Fruit fly (Drosophila melanogaster) whole organism, embryonic: ENCODE data around the gene Fdx1.

Experiments used
- Bdp1 ChIP-seq: fragments of 200-800 bp; sonication (Bioruptor generic); optimal IDR thresholded peaks from 3 replicates; lab custom pipeline; 2016; ENCODE audit warnings: missing biosample characterization, missing genetic modification characterization
- CG10267 ChIP-seq: fragments of 200-800 bp; sonication (Bioruptor generic); optimal IDR thresholded peaks from 2 replicates; lab custom pipeline; 2018; ENCODE audit warnings: missing biosample characterization, mild to moderate bottlenecking, missing genetic modification characterization, moderate library complexity
- CG10321 ChIP-seq: fragments of 200-800 bp; sonication (Bioruptor generic); IDR thresholded peaks from 2 replicates; pipeline ENCODE4 v1.3.6; 2022; ENCODE audit warnings: missing biosample characterization, missing genetic modification characterization
- CG10431 ChIP-seq: fragments of 200-800 bp; sonication (Bioruptor generic); optimal IDR thresholded peaks from 3 replicates; lab custom pipeline; 2018; ENCODE audit warnings: missing biosample characterization, mild to moderate bottlenecking, missing genetic modification characterization
- CG10654 ChIP-seq: fragments of 200-800 bp; sonication (Bioruptor generic); optimal IDR thresholded peaks from 2 replicates; lab custom pipeline; 2016; ENCODE audit warnings: missing biosample characterization, missing genetic modification characterization
- CG12299 ChIP-seq: fragments of 200-800 bp; sonication (Bioruptor generic); optimal IDR thresholded peaks from 2 replicates; lab custom pipeline; 2018; ENCODE audit warnings: missing biosample characterization, mild to moderate bottlenecking, missing genetic modification characterization
- CG14667 ChIP-seq: fragments of 200-800 bp; sonication (Bioruptor generic); IDR thresholded peaks from 2 replicates; pipeline ENCODE4 v1.3.6; 2022; ENCODE audit warnings: missing biosample characterization, missing genetic modification characterization
- CG15514 ChIP-seq: fragments of 200-800 bp; sonication (Bioruptor generic); optimal IDR thresholded peaks from 3 replicates; lab custom pipeline; 2017; ENCODE audit warnings: missing biosample characterization, missing genetic modification characterization, mild to moderate bottlenecking, moderate library complexity, missing genetic modification reagents
- CG1603 ChIP-seq: fragments of 200-800 bp; sonication (Bioruptor generic); optimal IDR thresholded peaks from 2 replicates; lab custom pipeline; 2019; ENCODE audit warnings: missing biosample characterization, mild to moderate bottlenecking, missing genetic modification characterization, moderate library complexity
- CG17568 ChIP-seq: fragments of 200-800 bp; sonication (Bioruptor generic); optimal IDR thresholded peaks from 2 replicates; lab custom pipeline; 2018; ENCODE audit warnings: missing biosample characterization, mild to moderate bottlenecking, missing genetic modification characterization, moderate library complexity
- CG17612 ChIP-seq: fragments of 200-800 bp; sonication (Bioruptor generic); IDR thresholded peaks from 2 replicates; pipeline ENCODE4 v1.3.6; 2022; ENCODE audit warnings: missing biosample characterization, missing genetic modification characterization
- CG2712 ChIP-seq: fragments of 200-800 bp; optimal IDR thresholded peaks from 3 replicates; lab custom pipeline; 2019; ENCODE audit warnings: missing biosample characterization, mild to moderate bottlenecking, missing genetic modification characterization, moderate library complexity
- CG31365 ChIP-seq: fragments of 200-800 bp; sonication (Bioruptor generic); optimal IDR thresholded peaks from 2 replicates; lab custom pipeline; 2018; ENCODE audit warnings: missing biosample characterization, mild to moderate bottlenecking, missing genetic modification characterization
- CG3407 ChIP-seq: fragments of 200-800 bp; sonication (Bioruptor generic); optimal IDR thresholded peaks from 2 replicates; lab custom pipeline; 2018; ENCODE audit warnings: missing biosample characterization, mild to moderate bottlenecking, missing genetic modification characterization
- CG34422 ChIP-seq: fragments of 200-800 bp; sonication (Bioruptor generic); IDR thresholded peaks from 3 replicates; pipeline ENCODE4 v1.3.6; 2022; ENCODE audit warnings: missing biosample characterization, missing genetic modification characterization
- CG4282 ChIP-seq: fragments of 200-800 bp; sonication (Bioruptor generic); optimal IDR thresholded peaks from 2 replicates; lab custom pipeline; 2016; ENCODE audit warnings: missing biosample characterization, missing genetic modification characterization
- CG43689 ChIP-seq: fragments of 200-800 bp; sonication (Bioruptor generic); IDR thresholded peaks from 2 replicates; pipeline ENCODE4 v1.3.6; 2022; ENCODE audit warnings: missing biosample characterization, missing genetic modification characterization
- CG4404 ChIP-seq: fragments of 200-800 bp; sonication (Bioruptor generic); IDR thresholded peaks from 2 replicates; pipeline ENCODE4 v1.3.6; 2022; ENCODE audit warnings: missing biosample characterization, missing genetic modification characterization
- CG4820 ChIP-seq: fragments of 200-800 bp; sonication (Bioruptor generic); optimal IDR thresholded peaks from 3 replicates; lab custom pipeline; 2016; ENCODE audit warnings: missing biosample characterization, missing genetic modification characterization
- CG4854 ChIP-seq: fragments of 200-800 bp; sonication (Bioruptor generic); optimal IDR thresholded peaks from 2 replicates; lab custom pipeline; 2016; ENCODE audit warnings: missing biosample characterization, missing genetic modification characterization, inconsistent platforms
- CG6765 ChIP-seq: fragments of 200-800 bp; sonication (Bioruptor generic); optimal IDR thresholded peaks from 3 replicates; lab custom pipeline; 2017; ENCODE audit warnings: missing biosample characterization, mild to moderate bottlenecking, missing genetic modification characterization
- CG9609 ChIP-seq: fragments of 200-800 bp; sonication (Bioruptor generic); optimal IDR thresholded peaks from 3 replicates; lab custom pipeline; 2016; ENCODE audit warnings: missing biosample characterization, missing genetic modification characterization
- CkIIα-i1 ChIP-seq: fragments of 200-800 bp; sonication (Bioruptor generic); IDR thresholded peaks from 2 replicates; pipeline ENCODE4 v1.3.6; 2022; ENCODE audit warnings: missing biosample characterization, missing genetic modification characterization
- Dip2 ChIP-seq: fragments of 200-800 bp; sonication (Bioruptor generic); IDR thresholded peaks from 2 replicates; pipeline ENCODE4 v1.3.6; 2022; ENCODE audit warnings: missing biosample characterization, missing genetic modification characterization
- Dip3 ChIP-seq: fragments of 200-800 bp; sonication (Bioruptor generic); optimal IDR thresholded peaks from 3 replicates; lab custom pipeline; 2016; ENCODE audit warnings: missing biosample characterization, missing genetic modification characterization
- Ets65A ChIP-seq: fragments of 200-800 bp; sonication (Bioruptor generic); peaks from one replicate; lab custom pipeline; 2016; ENCODE audit warnings: missing biosample characterization, missing genetic modification characterization
- Jarid2 ChIP-seq: fragments of 200-800 bp; sonication (Bioruptor generic); optimal IDR thresholded peaks from 3 replicates; lab custom pipeline; 2017; ENCODE audit warnings: mild to moderate bottlenecking, missing biosample characterization, missing genetic modification reagents, missing genetic modification characterization
- Mad ChIP-seq: fragments of 200-800 bp; sonication (Bioruptor generic); optimal IDR thresholded peaks from 2 replicates; lab custom pipeline; 2016; ENCODE audit warnings: missing biosample characterization, missing genetic modification characterization
- Sry-δ ChIP-seq: fragments of 200-800 bp; sonication (Bioruptor generic); optimal IDR thresholded peaks from 2 replicates; lab custom pipeline; 2016; ENCODE audit warnings: missing biosample characterization, missing genetic modification characterization
- ac ChIP-seq: fragments of 200-800 bp; sonication (Bioruptor generic); optimal IDR thresholded peaks from 3 replicates; lab custom pipeline; 2017; ENCODE audit warnings: missing biosample characterization, mild to moderate bottlenecking, missing genetic modification characterization
- ash1 ChIP-seq: fragments of 200-800 bp; sonication (Bioruptor generic); optimal IDR thresholded peaks from 2 replicates; lab custom pipeline; 2018; ENCODE audit warnings: missing biosample characterization, mild to moderate bottlenecking, missing genetic modification characterization
- ato ChIP-seq: fragments of 200-800 bp; sonication (Bioruptor generic); IDR thresholded peaks from 2 replicates; pipeline ENCODE4 v1.3.6; 2022; ENCODE audit warnings: missing biosample characterization, missing genetic modification characterization; ENCODE audit not compliant: partially characterized antibody
- chm ChIP-seq: fragments of 200-800 bp; sonication (Bioruptor generic); IDR thresholded peaks from 2 replicates; pipeline ENCODE4 v1.3.6; 2022; ENCODE audit warnings: missing biosample characterization, missing genetic modification characterization
- chn ChIP-seq: fragments of 200-800 bp; sonication (Bioruptor generic); optimal IDR thresholded peaks from 2 replicates; lab custom pipeline; 2016; ENCODE audit warnings: missing biosample characterization, missing genetic modification characterization
- dmrt11E ChIP-seq: fragments of 200-800 bp; sonication (Bioruptor generic); optimal IDR thresholded peaks from 3 replicates; lab custom pipeline; 2018; ENCODE audit warnings: missing biosample characterization, mild to moderate bottlenecking, missing genetic modification characterization, moderate library complexity
- eyg ChIP-seq: fragments of 200-800 bp; sonication (Bioruptor generic); optimal IDR thresholded peaks from 3 replicates; lab custom pipeline; 2016; ENCODE audit warnings: missing biosample characterization, missing genetic modification characterization
- gcm2 ChIP-seq: fragments of 200-800 bp; sonication (Bioruptor generic); optimal IDR thresholded peaks from 2 replicates; lab custom pipeline; 2016; ENCODE audit warnings: missing biosample characterization, missing genetic modification characterization
- jigr1 ChIP-seq: fragments of 200-800 bp; sonication (Bioruptor generic); IDR thresholded peaks from 3 replicates; pipeline ENCODE4 v1.3.6; 2022; ENCODE audit warnings: missing biosample characterization, missing genetic modification characterization
- kni ChIP-seq: fragments of 200-800 bp; sonication (Bioruptor generic); optimal IDR thresholded peaks from 3 replicates; lab custom pipeline; 2017; ENCODE audit warnings: mild to moderate bottlenecking, missing biosample characterization, missing genetic modification reagents, missing genetic modification characterization
- lmd ChIP-seq: fragments of 200-800 bp; sonication (Bioruptor generic); IDR thresholded peaks from 2 replicates; pipeline ENCODE4 v1.3.6; 2022; ENCODE audit warnings: missing biosample characterization, missing genetic modification characterization
- luna ChIP-seq: fragments of 200-800 bp; sonication (Bioruptor generic); optimal IDR thresholded peaks from 2 replicates; lab custom pipeline; 2016; ENCODE audit warnings: missing biosample characterization, missing genetic modification characterization
- nerfin-2 ChIP-seq: fragments of 200-800 bp; sonication (Bioruptor generic); IDR thresholded peaks from 2 replicates; pipeline ENCODE4 v1.3.6; 2022; ENCODE audit warnings: missing biosample characterization, missing genetic modification characterization; ENCODE audit not compliant: partially characterized antibody
- onecut ChIP-seq: fragments of 200-800 bp; sonication (Bioruptor generic); IDR thresholded peaks from 2 replicates; pipeline ENCODE4 v1.3.6; 2022; ENCODE audit warnings: missing biosample characterization, missing genetic modification characterization
- org-1 ChIP-seq: fragments of 200-800 bp; sonication (Bioruptor generic); optimal IDR thresholded peaks from 2 replicates; lab custom pipeline; 2017; ENCODE audit warnings: missing biosample characterization, missing genetic modification characterization
- pum ChIP-seq: fragments of 200-800 bp; sonication (Bioruptor generic); optimal IDR thresholded peaks from 2 replicates; lab custom pipeline; 2016; ENCODE audit warnings: missing biosample characterization, missing genetic modification characterization
- ranshi ChIP-seq: fragments of 200-800 bp; sonication (Bioruptor generic); IDR thresholded peaks from 2 replicates; pipeline ENCODE4 v1.3.6; 2022; ENCODE audit warnings: missing biosample characterization, missing genetic modification characterization
- scrt ChIP-seq: fragments of 200-800 bp; sonication (Bioruptor generic); optimal IDR thresholded peaks from 2 replicates; lab custom pipeline; 2018; ENCODE audit warnings: missing biosample characterization, mild to moderate bottlenecking, missing genetic modification characterization, moderate library complexity
- slou ChIP-seq: fragments of 200-800 bp; sonication (Bioruptor generic); optimal IDR thresholded peaks from 3 replicates; lab custom pipeline; 2016; ENCODE audit warnings: missing biosample characterization, missing genetic modification characterization
- vnd ChIP-seq: fragments of 200-800 bp; sonication (Bioruptor generic); IDR thresholded peaks from 3 replicates; pipeline ENCODE4 v1.3.6; 2022; ENCODE audit warnings: missing biosample characterization, missing genetic modification characterization; ENCODE audit not compliant: partially characterized antibody
- zen ChIP-seq: fragments of 200-800 bp; sonication (Bioruptor generic); optimal IDR thresholded peaks from 3 replicates; lab custom pipeline; 2018; ENCODE audit warnings: missing biosample characterization, mild to moderate bottlenecking, missing genetic modification characterization, moderate library complexity

Gene Fdx1

DNA sequence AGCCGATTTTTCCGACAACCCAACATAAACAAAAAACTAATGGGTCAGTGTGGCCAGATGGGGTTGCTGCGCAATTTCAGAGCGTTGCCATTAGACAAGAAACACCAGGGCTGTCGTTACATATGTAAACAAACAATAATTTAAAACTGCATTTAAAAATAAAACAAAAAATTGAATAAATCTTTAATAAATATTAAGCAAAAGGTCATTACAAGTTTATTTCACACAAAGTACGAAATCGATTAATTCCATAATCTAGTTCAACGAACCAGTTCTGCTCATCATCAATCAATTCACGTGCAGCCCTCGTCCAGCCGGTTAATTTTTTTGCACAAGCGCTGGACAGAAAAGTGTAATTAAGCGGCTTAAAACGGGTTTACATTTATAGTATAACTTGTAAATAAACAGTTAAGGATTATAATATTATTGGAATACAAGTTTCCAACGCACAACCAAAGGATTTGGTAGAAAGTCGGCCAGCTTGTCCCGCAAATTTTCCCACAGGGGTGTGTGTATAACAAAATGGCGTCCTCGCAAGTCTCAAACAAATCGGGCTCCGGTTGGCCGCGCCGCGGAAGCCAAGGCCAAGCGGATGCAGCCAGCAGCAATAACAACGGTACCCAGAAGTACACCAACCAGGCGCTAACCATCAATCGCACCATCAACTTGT is 39.9 kb upstream of the Fdx1 start, which contains the start of the genes CG4022 and Cpsf5 (continued):
- peak; percentile 71; the same call in 1 of the 2 replicates for TF ChIP-seq CG43689 (GFP tag; lab: Robert Waterston, UW)
- peak; percentile 63 for TF ChIP-seq CG17568
- TF ChIP-seq CG34422: peak; percentile 80
- TF ChIP-seq CG2712 (tag; lab: Kevin White, UChicago): peak; percentile 91
- TF ChIP-seq ato (GFP tag; lab: Robert Waterston, UW): no peak
- TF ChIP-seq CG1603: peak; percentile 64
- TF ChIP-seq CG15514 (GFP tag; lab: Kevin White, UChicago): peak; percentile 100
- TF ChIP-seq Dip3 (GFP tag; lab: Kevin White, UChicago): peak; percentile 53
- TF ChIP-seq CG10267 (tag; lab: Kevin White, UChicago): peak; percentile 81
- no peak for TF ChIP-seq CG17612 (GFP tag; lab: Robert Waterston, UW)
- peak; percentile 45 for TF ChIP-seq org-1 (GFP tag; lab: Kevin White, UChicago)
- no peak for TF ChIP-seq jigr1
- peak; percentile 84 for TF ChIP-seq CG12299 (tag; lab: Kevin White, UChicago)
- no peak for TF ChIP-seq CkIIα-i1
- TF ChIP-seq lmd (GFP tag; lab: Robert Waterston, UW): peak; percentile 81
- peak; percentile 82; the same call in 1 of the 2 replicates for TF ChIP-seq ranshi (GFP tag; lab: Robert Waterston, UW)
- peak; percentile 81 for TF ChIP-seq CG10431 (GFP tag; lab: Kevin White, UChicago)
- peak; percentile 81 for TF ChIP-seq onecut (GFP tag; lab: Robert Waterston, UW)
- peak; percentile 50; the same call in 1 of the 2 replicates for TF ChIP-seq chm (GFP tag; lab: Robert Waterston, UW)
- peak; percentile 53 for TF ChIP-seq gcm2 (GFP tag; lab: Kevin White, UChicago)
- no peak for TF ChIP-seq vnd
- TF ChIP-seq Sry-δ (GFP tag; lab: Kevin White, UChicago): peak; percentile 42
- TF ChIP-seq pum (GFP tag; lab: Kevin White, UChicago): peak; percentile 61
- TF ChIP-seq scrt (GFP tag; lab: Kevin White, UChicago): peak; percentile 66
- TF ChIP-seq ash1 (GFP tag; lab: Kevin White, UChicago): no peak
- TF ChIP-seq nerfin-2 (GFP tag; lab: Robert Waterston, UW): no peak
- peak; percentile 68 for TF ChIP-seq CG3407 (GFP tag; lab: Kevin White, UChicago)
- TF ChIP-seq CG14667 (GFP tag; lab: Robert Waterston, UW): peak; percentile 68
- peak; percentile 85 for TF ChIP-seq Mad (GFP tag; lab: Kevin White, UChicago)
- TF ChIP-seq CG4854: peak; percentile 62
- TF ChIP-seq dmrt11E: peak; percentile 86
- peak; percentile 20 for TF ChIP-seq ac
- TF ChIP-seq CG9609 (GFP tag; lab: Kevin White, UChicago): peak; percentile 50
- no peak for TF ChIP-seq luna
- TF ChIP-seq CG6765 (GFP tag; lab: Kevin White, UChicago): no peak
- TF ChIP-seq Ets65A (GFP tag; lab: Kevin White, UChicago): peak; percentile 90
- peak; percentile 84 for TF ChIP-seq chn (GFP tag; lab: Kevin White, UChicago)
- TF ChIP-seq Jarid2 (GFP tag; lab: Kevin White, UChicago): no peak
- peak; percentile 13 for TF ChIP-seq CG31365 (tag; lab: Kevin White, UChicago)
- TF ChIP-seq CG10654 (GFP tag; lab: Kevin White, UChicago): peak; percentile 80
- TF ChIP-seq CG10321 (GFP tag; lab: Robert Waterston, UW): peak; percentile 40; the same call in 1 of the 2 replicates
- TF ChIP-seq Dip2 (GFP tag; lab: Robert Waterston, UW): no peak
- TF ChIP-seq CG4404: peak; percentile 76
- peak; percentile 51 for TF ChIP-seq slou (GFP tag; lab: Kevin White, UChicago)
- peak; percentile 93 for TF ChIP-seq kni
- peak; percentile 61 for TF ChIP-seq CG4820 (GFP tag; lab: Kevin White, UChicago)
- peak; percentile 67 for TF ChIP-seq Bdp1 (GFP tag; lab: Kevin White, UChicago)
- peak; percentile 2 for TF ChIP-seq eyg (GFP tag; lab: Kevin White, UChicago)
- peak; percentile 86 for TF ChIP-seq zen (tag; lab: Kevin White, UChicago)
- TF ChIP-seq CG4282 (GFP tag; lab: Kevin White, UChicago): no peak
